Fruit fly (Drosophila melanogaster) whole organism: ENCODE results near the gene tefu.

Experiments used
- CG8478 ChIP-seq: fragments of >200 bp; optimal IDR thresholded peaks from 2 replicates; lab custom pipeline; 2018; ENCODE audit warnings: inconsistent platforms
- Dll ChIP-seq: fragments of >200 bp; optimal IDR thresholded peaks from 2 replicates; lab custom pipeline; 2017
- EcR ChIP-seq, 2 experiments: fragments of >200 bp; optimal IDR thresholded peaks; 2 replicates each; lab custom pipeline; 2017; ENCODE audit warnings: missing biosample characterization in 2 of 2, missing genetic modification characterization in 2 of 2, missing genetic modification reagents in 2 of 2
- pan ChIP-seq: fragments of >200 bp; optimal IDR thresholded peaks from 2 replicates; lab custom pipeline; 2017
- psq ChIP-seq: fragments of >200 bp; optimal IDR thresholded peaks from 2 replicates; lab custom pipeline; 2017
- usp ChIP-seq: fragments of >200 bp; optimal IDR thresholded peaks from 2 replicates; lab custom pipeline; 2017; ENCODE audit warnings: missing biosample characterization, missing genetic modification characterization, mixed read lengths

tefu gene

DNA sequence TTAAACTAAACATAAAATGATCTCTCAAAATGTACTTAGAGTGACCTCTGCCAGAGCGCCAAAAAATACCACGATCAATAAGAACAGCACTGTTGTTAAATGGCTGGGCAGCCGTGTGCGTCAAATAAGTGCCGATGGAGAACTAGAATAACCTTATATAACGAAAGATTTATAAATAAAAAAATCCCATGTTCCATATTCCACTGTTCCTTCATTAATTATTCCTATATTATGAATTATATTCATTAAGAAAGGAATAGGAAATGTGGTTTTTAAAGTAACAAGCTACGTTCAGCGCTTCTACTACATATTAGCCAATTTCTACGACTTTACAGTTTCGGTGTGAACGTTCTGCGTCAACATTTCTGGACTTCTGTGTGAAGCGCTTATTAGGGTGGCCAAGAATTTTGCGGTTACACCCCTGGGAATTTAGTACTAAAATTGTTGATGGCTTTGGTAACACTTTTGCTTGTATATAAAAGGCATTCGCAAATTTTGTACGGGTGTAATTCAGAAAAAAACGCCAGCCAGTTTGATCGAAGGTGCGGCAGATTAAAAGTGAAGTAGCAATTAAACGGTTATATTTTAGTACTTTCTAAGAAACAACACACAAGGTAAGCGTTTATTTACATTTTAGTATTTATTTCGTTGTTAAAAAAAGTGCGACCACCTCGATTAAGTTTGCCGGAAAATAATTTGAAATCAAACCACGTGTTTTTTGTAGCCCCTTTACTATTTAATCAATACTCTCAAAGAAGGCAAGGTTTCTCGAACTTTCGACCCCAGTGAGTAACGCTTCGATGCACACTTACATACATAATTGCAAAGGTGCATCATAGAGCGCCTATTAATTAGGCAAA lies at the start of gene tefu, which contains the start of gene Hsc70-4:
Gene tefu (minus strand): TSS at position 51 of the 860 bp plus-strand sequence.
Gene Hsc70-4 (plus strand): TSS at position 502 of the 860 bp plus-strand sequence.
- TF ChIP-seq CG8478 (no peak), psq (lab: Kevin White, UChicago) (no peak)

DNA sequence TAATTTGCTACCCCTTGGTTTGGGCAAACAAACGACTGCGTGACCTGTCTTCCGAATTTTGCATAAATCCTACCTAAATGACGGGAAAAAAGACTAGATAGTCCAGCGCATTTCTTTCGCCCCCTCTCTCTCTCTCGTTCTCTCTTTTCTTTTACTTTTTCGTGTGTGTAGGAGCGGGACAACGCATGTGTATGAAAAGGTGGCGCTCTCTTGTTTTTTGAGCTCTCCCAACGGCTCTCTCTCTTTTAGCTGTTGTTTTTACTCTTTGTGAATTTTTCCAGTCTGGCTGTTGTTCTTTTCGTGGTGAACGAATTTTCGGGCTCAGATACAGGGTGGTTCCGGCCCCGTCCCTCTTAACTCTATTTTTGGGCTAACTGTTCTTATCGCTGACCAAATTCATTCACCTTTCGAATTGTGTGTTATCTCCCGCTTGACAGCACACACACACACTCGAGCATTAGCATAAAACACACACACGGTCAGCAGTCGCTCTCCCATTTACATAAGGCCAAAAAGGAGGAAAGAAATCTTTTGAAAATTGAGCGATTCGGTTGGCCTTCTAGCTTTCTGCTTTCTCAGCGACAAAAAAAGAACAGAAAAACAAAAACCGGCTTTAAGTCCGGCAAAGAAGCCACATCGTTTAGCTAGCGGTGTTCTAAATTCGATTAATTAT lies 49.7 kb upstream of the tefu start:
- TF ChIP-seq CG8478: peak; percentile 76
- no peak for TF ChIP-seq usp (GFP tag; lab: Kevin White, UChicago)

DNA sequence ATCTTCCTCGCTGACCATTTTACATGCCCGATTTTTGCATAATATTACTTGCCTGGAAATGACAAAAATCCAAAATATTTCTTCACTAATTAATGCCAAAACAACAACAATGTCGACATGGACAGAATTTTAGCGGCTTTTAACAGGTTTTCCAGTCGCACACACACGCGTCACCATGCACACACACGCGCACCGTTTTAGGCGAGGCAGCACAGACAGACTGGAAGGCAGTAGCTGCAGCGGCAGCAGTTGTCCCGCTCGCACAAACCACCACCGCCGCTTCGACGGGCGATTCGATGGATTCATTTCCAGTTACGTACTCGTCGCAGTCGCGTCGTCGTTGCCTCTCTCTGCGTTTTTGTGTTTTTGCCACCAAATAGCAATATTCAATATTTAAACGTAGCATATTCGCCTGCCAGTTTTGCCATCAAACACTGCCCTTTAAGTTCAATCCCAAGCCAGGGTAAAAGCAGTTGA lies 48.6 kb upstream of the tefu start, which contains the start of gene CG45218:
Gene CG45218 (minus strand): TSS at position 158 of the 477 bp plus-strand sequence.
- TF ChIP-seq pan (lab: Kevin White, UChicago) (no peak), usp (GFP tag; lab: Kevin White, UChicago) (no peak), psq (lab: Kevin White, UChicago) (no peak), Dll (no peak), CG8478 (peak; percentile 2), EcR (GFP tag; optimal IDR thresholded peaks at IDR 0.05; lab: Kevin White, UChicago) (no peak)

DNA sequence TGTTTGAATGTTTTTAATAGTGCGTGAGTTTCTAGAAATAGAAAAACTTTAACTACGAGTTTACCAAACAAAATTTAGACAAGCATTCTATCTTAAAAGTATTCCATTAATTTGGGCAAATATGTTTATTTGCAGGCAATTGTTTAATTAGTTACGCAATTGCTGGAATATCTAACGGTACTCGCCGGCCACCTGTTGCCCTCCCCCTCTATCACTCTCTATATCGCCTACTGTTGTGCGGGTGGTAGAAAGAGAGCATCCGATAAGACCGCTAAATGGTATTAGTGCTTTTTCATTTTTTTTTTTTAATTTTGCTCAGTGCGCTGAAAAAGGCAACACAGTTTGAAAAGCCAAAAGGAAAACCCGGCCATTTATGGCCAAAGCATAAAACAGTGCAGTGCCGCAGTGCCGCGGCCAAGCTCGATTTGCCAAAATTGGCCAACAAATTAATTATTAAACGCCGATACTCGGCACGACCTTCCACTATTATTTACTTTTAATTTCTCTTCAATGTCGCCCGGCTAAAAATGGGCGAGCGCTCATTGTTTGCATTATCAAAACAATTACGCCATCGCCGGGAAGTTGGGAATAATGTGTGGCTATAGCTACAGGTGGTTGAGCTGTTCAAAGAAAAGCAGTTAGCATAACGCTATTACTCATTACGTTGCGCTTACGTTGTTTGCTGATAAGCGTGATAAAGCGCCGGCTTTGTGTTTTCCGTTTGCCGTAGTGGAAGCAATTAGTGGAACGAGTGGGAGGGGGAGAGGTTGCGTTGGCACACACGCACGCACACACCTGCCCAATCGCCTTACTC lies 48.0 kb upstream of the tefu start:
- TF ChIP-seq Dll (no peak), pan (lab: Kevin White, UChicago) (peak; percentile 3), usp (GFP tag; lab: Kevin White, UChicago) (no peak), psq (lab: Kevin White, UChicago) (no peak), EcR (GFP tag; optimal IDR thresholded peaks at IDR 0.05; lab: Kevin White, UChicago) (no peak), CG8478 (no peak)

DNA sequence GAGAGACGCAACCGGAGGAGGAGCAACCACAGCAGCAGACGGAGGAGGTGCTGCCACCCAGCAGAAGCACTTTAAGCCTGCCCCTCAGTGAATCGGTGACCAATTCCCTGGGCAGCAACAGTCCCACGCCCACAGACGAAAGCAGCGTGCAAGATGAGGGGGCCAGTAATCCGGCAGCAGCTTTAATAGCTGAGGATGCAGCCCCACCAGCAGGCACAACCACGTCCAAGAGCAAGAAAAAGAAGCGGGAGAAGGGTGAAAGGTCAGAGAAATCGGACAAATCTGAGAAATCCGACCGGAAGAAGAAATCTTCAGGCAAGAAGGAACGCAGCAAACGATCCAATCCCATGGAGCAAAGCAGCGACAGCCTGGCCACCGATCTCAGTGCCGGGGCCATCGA lies 46.8 kb upstream of the tefu start:
- TF ChIP-seq EcR (GFP tag; optimal IDR thresholded peaks at IDR 0.05; lab: Kevin White, UChicago) (no peak), CG8478 (no peak), usp (GFP tag; lab: Kevin White, UChicago) (no peak), psq (lab: Kevin White, UChicago) (no peak), pan (lab: Kevin White, UChicago) (no peak), Dll (no peak)

DNA sequence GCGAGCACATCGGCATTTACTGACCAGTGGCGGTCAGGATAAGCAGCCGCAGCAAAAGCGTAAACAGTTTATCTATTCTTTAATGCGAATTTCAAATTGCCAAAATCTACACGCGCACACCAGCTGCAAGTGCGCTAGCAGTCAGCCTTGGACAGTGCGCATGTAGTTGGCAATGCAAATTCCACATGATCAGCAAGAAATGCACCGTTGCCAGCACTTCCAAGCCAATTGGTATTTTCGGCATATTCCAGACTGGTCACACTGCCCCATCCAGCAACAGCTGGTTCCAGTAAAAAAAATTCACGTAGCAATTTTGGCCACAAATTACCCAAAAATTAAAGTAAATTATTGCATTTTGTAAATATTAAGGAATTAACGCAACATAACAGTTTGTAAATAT lies 45.7 kb upstream of the tefu start:
- no peak for TF ChIP-seq psq (lab: Kevin White, UChicago)
- no peak for TF ChIP-seq EcR (GFP tag; optimal IDR thresholded peaks at IDR 0.05; lab: Kevin White, UChicago)
- TF ChIP-seq usp (GFP tag; lab: Kevin White, UChicago): no peak
- TF ChIP-seq CG8478: no peak
- TF ChIP-seq pan (lab: Kevin White, UChicago): no peak
- TF ChIP-seq Dll: no peak

DNA sequence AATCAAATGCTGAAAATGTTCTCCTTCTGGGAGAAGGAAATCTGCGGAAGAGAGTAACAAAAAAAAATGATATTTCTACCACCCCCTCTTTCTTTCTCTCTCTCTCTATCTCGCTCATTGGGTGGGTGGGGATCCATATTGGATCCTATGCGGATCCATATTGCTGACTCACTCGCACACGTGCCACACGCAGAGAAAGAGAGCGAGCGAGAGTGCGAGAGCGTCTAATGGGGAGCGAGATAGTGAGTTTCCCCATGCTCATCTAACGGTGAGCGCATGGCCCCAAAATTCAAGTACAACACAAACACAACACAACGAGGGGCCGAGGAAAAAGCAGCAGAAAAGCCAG lies 44.6 kb upstream of the tefu start:
- TF ChIP-seq usp (GFP tag; lab: Kevin White, UChicago): no peak
- TF ChIP-seq psq (lab: Kevin White, UChicago): no peak
- TF ChIP-seq EcR (GFP tag; optimal IDR thresholded peaks at IDR 0.05; lab: Kevin White, UChicago): no peak
- no peak for TF ChIP-seq CG8478
- no peak for TF ChIP-seq pan (lab: Kevin White, UChicago)
- TF ChIP-seq Dll: no peak

DNA sequence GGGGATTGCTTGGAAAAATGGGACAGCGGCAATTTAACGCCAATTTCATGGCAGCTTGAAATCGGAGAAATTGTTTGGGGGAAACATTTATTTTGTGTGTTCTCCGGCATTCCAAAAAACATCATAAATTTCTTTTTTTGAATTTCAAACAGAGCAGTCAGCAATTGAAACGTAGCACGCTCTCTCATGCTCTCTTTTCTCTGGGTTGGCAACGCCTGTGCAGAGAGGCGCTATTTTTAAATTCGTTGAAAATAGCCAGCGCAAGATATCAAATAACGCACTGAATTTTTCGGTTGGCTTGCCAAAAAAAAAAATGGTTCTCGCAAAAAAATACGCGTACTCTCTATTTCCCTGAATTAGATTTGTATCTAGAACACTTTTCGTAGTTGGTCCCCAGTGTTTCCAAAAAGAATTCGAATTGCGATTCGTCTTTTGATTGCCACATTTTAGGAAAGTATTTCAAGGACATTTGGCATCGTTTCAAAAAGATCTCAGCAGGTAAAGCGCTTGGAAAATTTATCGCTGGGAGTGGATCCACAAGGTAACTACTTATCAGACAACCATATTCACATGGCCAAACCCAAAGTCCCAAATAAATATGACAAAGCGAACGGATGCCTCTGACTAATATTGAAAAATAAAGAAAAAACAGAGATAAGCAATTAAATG lies 44.1 kb upstream of the tefu start:
- TF ChIP-seq EcR (GFP tag; optimal IDR thresholded peaks at IDR 0.05; lab: Kevin White, UChicago): no peak
- no peak for TF ChIP-seq usp (GFP tag; lab: Kevin White, UChicago)
- TF ChIP-seq Dll: no peak
- no peak for TF ChIP-seq psq (lab: Kevin White, UChicago)
- TF ChIP-seq CG8478: no peak
- no peak for TF ChIP-seq pan (lab: Kevin White, UChicago)

DNA sequence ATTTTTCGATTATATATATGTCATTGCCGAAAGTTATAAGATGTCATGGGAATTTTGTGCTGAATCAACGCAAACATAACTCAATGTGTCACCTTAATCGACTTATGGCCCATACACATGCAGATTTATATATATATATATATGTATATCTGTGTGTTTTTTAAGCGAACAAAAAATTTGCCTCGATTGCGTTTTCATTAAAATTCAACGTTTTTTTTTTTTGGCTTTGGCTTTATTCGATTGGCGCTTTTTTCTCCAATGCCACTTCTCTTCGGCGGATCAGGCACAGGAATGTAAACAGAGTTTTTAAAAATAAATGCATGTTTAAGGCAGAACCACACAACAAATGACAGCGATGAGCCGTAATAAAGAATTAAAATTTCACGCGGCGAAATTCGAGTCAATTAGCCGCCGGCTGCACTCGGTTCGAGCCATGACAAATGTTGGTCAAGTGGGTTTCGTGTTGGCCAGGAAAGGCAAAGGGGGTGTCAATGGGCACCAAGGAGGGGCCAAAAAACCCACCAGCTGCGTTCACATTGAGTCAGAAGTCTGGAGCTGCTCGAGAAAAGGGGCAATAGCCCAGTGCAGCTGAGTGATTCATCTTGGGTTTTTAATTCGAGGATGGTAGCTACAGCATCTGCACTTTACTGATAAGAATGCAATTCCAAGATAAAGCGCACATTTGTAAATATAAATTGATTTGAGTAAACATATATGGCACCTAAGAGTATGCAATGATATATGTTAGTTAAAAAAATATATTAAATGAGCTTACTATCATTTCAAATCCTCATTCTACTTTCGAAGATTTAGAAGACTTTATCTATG lies 41.2 kb upstream of the tefu start:
- TF ChIP-seq EcR (GFP tag; optimal IDR thresholded peaks at IDR 0.05; lab: Kevin White, UChicago): no peak
- TF ChIP-seq usp (GFP tag; lab: Kevin White, UChicago): no peak
- no peak for TF ChIP-seq psq (lab: Kevin White, UChicago)
- no peak for TF ChIP-seq CG8478
- TF ChIP-seq Dll: no peak
- TF ChIP-seq pan (lab: Kevin White, UChicago): no peak

DNA sequence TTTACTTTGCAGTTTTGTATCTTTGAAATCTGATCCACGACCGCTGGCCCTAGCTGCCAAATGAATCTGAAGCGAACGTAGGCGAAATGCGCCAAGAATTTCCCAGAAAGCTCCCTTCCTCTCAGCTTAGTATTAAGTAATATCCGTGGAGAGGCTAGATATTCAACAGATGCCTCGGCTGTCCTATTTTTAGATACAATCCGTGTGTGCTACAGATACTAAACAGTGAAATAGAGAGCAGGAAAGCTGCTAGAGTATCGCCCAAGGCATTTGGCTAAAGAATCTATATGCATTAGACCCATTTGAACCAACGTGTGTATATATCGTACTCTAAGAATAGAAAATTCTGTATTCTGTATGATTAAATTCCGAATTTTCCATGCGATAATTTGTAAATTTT lies 40.3 kb upstream of the tefu start:
- TF ChIP-seq usp (GFP tag; lab: Kevin White, UChicago) (no peak), CG8478 (no peak), EcR (GFP tag; optimal IDR thresholded peaks at IDR 0.05; lab: Kevin White, UChicago) (no peak), Dll (no peak), psq (lab: Kevin White, UChicago) (no peak), pan (lab: Kevin White, UChicago) (no peak)
